Fruit fly (Drosophila melanogaster): ENCODE data around the gene CG43050.

Gene CG43050

DNA sequence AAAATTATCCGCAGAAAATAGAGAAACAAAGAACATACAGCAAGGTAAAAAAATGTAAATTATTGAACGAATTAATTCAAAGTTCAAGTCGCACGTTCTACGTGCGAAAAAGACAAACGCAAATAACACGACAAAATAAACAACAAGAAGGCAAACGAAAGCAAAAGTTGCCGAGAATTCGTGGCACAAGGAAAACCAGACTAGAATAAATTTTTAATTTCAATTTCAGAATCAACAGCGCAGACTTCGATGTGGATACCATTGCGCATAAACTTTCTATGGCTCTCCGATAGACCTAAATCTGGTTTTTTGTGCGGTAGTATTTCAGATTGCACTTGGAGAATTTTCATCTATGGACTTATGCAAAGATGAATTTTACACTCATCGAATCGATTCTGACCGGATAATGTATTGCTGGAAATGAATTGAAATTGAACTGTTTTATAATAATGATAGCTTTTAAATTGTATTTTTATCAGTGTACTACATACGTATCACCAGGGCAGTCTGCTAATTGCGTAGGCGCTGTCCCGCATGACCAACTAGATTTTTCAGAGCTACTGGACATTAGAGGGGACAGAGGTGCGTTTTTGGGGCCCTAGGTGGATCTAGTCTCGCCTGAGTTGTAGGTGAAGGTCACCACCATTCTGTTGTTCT is 35.5 kb upstream of the CG43050 start (continued):
- TF ChIP-seq vfl (GFP tag; optimal IDR thresholded peaks at IDR 0.05): peak; percentile 88
- TF ChIP-seq CG16813 (GFP tag; IDR thresholded peaks at IDR 0.05; ENCODE audit: partially characterized antibody): no peak
- peak; percentile 96 for TF ChIP-seq al (GFP tag; IDR thresholded peaks at IDR 0.05)
- no peak for TF ChIP-seq trem (tag; optimal IDR thresholded peaks at IDR 0.05)
- peak; percentile 81; the same call in 2 of the 3 replicates for TF ChIP-seq so (GFP tag; IDR thresholded peaks at IDR 0.05)
- no peak for TF ChIP-seq fru (optimal IDR thresholded peaks at IDR 0.05)
- TF ChIP-seq NC2β (GFP tag; optimal IDR thresholded peaks at IDR 0.05): peak; percentile 54
- no peak for TF ChIP-seq CG42726 (GFP tag; IDR thresholded peaks at IDR 0.05; ENCODE audit: partially characterized antibody)
- peak; percentile 42 for TF ChIP-seq CG10462 (GFP tag; optimal IDR thresholded peaks at IDR 0.05)
- peak; percentile 75; the same call in 2 of the 3 replicates for TF ChIP-seq ase (GFP tag; IDR thresholded peaks at IDR 0.05)
- TF ChIP-seq Ets97D (GFP tag; optimal IDR thresholded peaks at IDR 0.05): peak; percentile 53
- TF ChIP-seq dimm (GFP tag; IDR thresholded peaks at IDR 0.05): peak; percentile 76
- TF ChIP-seq NK7.1 (GFP tag; optimal IDR thresholded peaks at IDR 0.05): peak; percentile 78
- peak; percentile 79 for TF ChIP-seq CG11504 (tag; optimal IDR thresholded peaks at IDR 0.05)
- peak; percentile 62 for TF ChIP-seq Mad (GFP tag; optimal IDR thresholded peaks at IDR 0.05)
- peak; percentile 81 for TF ChIP-seq nmo (GFP tag; optimal IDR thresholded peaks at IDR 0.05)
- TF ChIP-seq gem (tag; optimal IDR thresholded peaks at IDR 0.05): peak; percentile 91
- peak; percentile 2 for TF ChIP-seq sqz (GFP tag; optimal IDR thresholded peaks at IDR 0.05)
- TF ChIP-seq crol (GFP tag; IDR thresholded peaks at IDR 0.05): peak; percentile 68
- TF ChIP-seq CG33557 (GFP tag; optimal IDR thresholded peaks at IDR 0.05): no peak
- peak; percentile 33 for TF ChIP-seq CG2116 (GFP tag; optimal IDR thresholded peaks at IDR 0.05)
- TF ChIP-seq CG8359 (GFP tag; optimal IDR thresholded peaks at IDR 0.05; ENCODE audit: borderline replicate concordance): peak; percentile 34
- peak; percentile 76 for TF ChIP-seq CG11560 (tag; IDR thresholded peaks at IDR 0.05)
- TF ChIP-seq fd64A (GFP tag; optimal IDR thresholded peaks at IDR 0.05): peak; percentile 1
- peak; percentile 85 for TF ChIP-seq CG9817 (tag; optimal IDR thresholded peaks at IDR 0.05)
- 0 out of 2 replicates have a peak, but pooled peaks have one; percentile 21 for TF ChIP-seq ro (GFP tag; IDR thresholded peaks at IDR 0.05)
- peak; percentile 78 for TF ChIP-seq mirr (GFP tag; optimal IDR thresholded peaks at IDR 0.05)
- no peak for TF ChIP-seq D (optimal IDR thresholded peaks at IDR 0.05)
- peak; percentile 19 for TF ChIP-seq D (GFP tag; optimal IDR thresholded peaks at IDR 0.05)
- TF ChIP-seq CG18764 (GFP tag; optimal IDR thresholded peaks at IDR 0.05): peak; percentile 66
- peak; percentile 96 for TF ChIP-seq CG11456 (GFP tag; IDR thresholded peaks at IDR 0.05)
- TF ChIP-seq CG9437 (GFP tag; optimal IDR thresholded peaks at IDR 0.05): peak; percentile 64
- peak; percentile 72 for TF ChIP-seq CG13296 (GFP tag; optimal IDR thresholded peaks at IDR 0.05)
- TF ChIP-seq Abd-B (GFP tag; optimal IDR thresholded peaks at IDR 0.05): peak; percentile 77
- no peak for TF ChIP-seq pros (GFP tag; optimal IDR thresholded peaks at IDR 0.05)
- TF ChIP-seq p53 (GFP tag; optimal IDR thresholded peaks at IDR 0.05): peak; percentile 30
- TF ChIP-seq Hmx (GFP tag; optimal IDR thresholded peaks at IDR 0.05): peak; percentile 54
- peak; percentile 56 for TF ChIP-seq CG11696 (GFP tag; IDR thresholded peaks at IDR 0.05)
- TF ChIP-seq CG13287 (GFP tag; IDR thresholded peaks at IDR 0.05; ENCODE audit: partially characterized antibody): no peak; the same call in 1 of the 2 replicates
- no peak for TF ChIP-seq cg (GFP tag; optimal IDR thresholded peaks at IDR 0.05)
- peak; percentile 83; the same call in 1 of the 2 replicates for TF ChIP-seq ham (GFP tag; IDR thresholded peaks at IDR 0.05)
- peak; percentile 67 for TF ChIP-seq CG17359 (tag; optimal IDR thresholded peaks at IDR 0.05)
- TF ChIP-seq CG6765 (GFP tag; optimal IDR thresholded peaks at IDR 0.05): peak; percentile 80
- peak; percentile 69 for TF ChIP-seq CG10543 (GFP tag; optimal IDR thresholded peaks at IDR 0.05)
- peak; percentile 47 for TF ChIP-seq CG3163 (GFP tag; optimal IDR thresholded peaks at IDR 0.05)
- peak; percentile 13 for TF ChIP-seq CG2875 (GFP tag; optimal IDR thresholded peaks at IDR 0.05)
- TF ChIP-seq pan (optimal IDR thresholded peaks at IDR 0.05): no peak
- TF ChIP-seq pan (GFP tag; optimal IDR thresholded peaks at IDR 0.05 in 1 of 2, IDR thresholded peaks at IDR 0.05 in 1 of 2): peak in 1 of 2 experiments; percentile 92
- TF ChIP-seq Dfd (GFP tag; optimal IDR thresholded peaks at IDR 0.05): no peak
- peak; percentile 89 to 93 for TF ChIP-seq dpn (GFP tag; optimal IDR thresholded peaks at IDR 0.05)

Data from whole organism, embryonic.